Worm (Caenorhabditis elegans) whole organism, L4 larva: Measurements from ENCODE around the gene npax-4.

Source experiments
- F26F4.8 ChIP-seq: fragments of 200-800 bp; sonication (Bioruptor generic); conservative IDR thresholded peaks from 2 replicates; pipeline ENCODE4 v1.3.6; 2022; ENCODE audit warnings: missing genetic modification characterization, missing compliant biosample characterization
- T20F7.1 ChIP-seq: fragments of 200-800 bp; sonication (Bioruptor generic); optimal IDR thresholded peaks from 2 replicates; lab custom pipeline; 2018; ENCODE audit warnings: mild to moderate bottlenecking, missing genetic modification characterization, missing compliant biosample characterization
- Y48G9A.11 ChIP-seq: fragments of 200-800 bp; sonication (Bioruptor generic); IDR thresholded peaks from 2 replicates; pipeline ENCODE4 v1.3.6; 2022; ENCODE audit warnings: missing genetic modification reagents, missing genetic modification characterization, missing compliant biosample characterization
- aly-2 ChIP-seq: sonication (generic microtip); optimal IDR thresholded peaks from 2 replicates; lab custom pipeline; 2018; ENCODE audit warnings: missing biosample characterization, missing genetic modification characterization
- ceh-20 ChIP-seq: fragments of 200-800 bp; sonication (Bioruptor generic); IDR thresholded peaks from 2 replicates; pipeline ENCODE4 v1.3.6; 2022; ENCODE audit warnings: missing genetic modification reagents, missing genetic modification characterization, missing compliant biosample characterization
- ceh-28 ChIP-seq: fragments of 150-350 bp; optimal IDR thresholded peaks from 2 replicates; lab custom pipeline; 2014; ENCODE audit warnings: missing biosample characterization, missing genetic modification reagents, missing genetic modification characterization
- ceh-44 ChIP-seq: fragments of 200-800 bp; sonication (Bioruptor generic); IDR thresholded peaks from 2 replicates; pipeline ENCODE4 v1.3.6; 2022; ENCODE audit warnings: missing genetic modification reagents, missing genetic modification characterization, missing compliant biosample characterization
- daf-8 ChIP-seq: fragments of 200-800 bp; sonication (Bioruptor generic); IDR thresholded peaks from 2 replicates; pipeline ENCODE4 v1.3.6; 2022; ENCODE audit warnings: missing genetic modification characterization, missing compliant biosample characterization
- dpl-1 ChIP-seq: fragments of 150-350 bp; optimal IDR thresholded peaks from 2 replicates; lab custom pipeline; 2014; ENCODE audit warnings: missing biosample characterization, missing genetic modification reagents, missing genetic modification characterization
- egl-43 ChIP-seq: fragments of 200-800 bp; sonication (Bioruptor generic); IDR thresholded peaks from 2 replicates; pipeline ENCODE4 v1.3.6; 2022; ENCODE audit warnings: missing genetic modification reagents, missing genetic modification characterization, missing compliant biosample characterization
- hlh-30 ChIP-seq: sonication (generic microtip); optimal IDR thresholded peaks from 2 replicates; lab custom pipeline; 2017; ENCODE audit warnings: antibody characterized with exemption, mild to moderate bottlenecking, missing genetic modification characterization, missing compliant biosample characterization; ENCODE audit not compliant: insufficient read depth
- hmg-1.1 ChIP-seq: fragments of 200-800 bp; sonication (Bioruptor generic); IDR thresholded peaks from 2 replicates; pipeline ENCODE4 v1.3.6; 2022; ENCODE audit warnings: missing genetic modification reagents, missing genetic modification characterization, missing compliant biosample characterization
- jun-1 ChIP-seq: fragments of 150-350 bp; optimal IDR thresholded peaks from 2 replicates; lab custom pipeline; 2014; ENCODE audit warnings: missing biosample characterization, missing genetic modification reagents, missing genetic modification characterization
- lim-7 ChIP-seq: fragments of 200-800 bp; sonication (Bioruptor generic); IDR thresholded peaks from 2 replicates; pipeline ENCODE4 v1.3.6; 2022; ENCODE audit warnings: missing genetic modification characterization, missing compliant biosample characterization
- lin-1 ChIP-seq: fragments of 200-800 bp; sonication (Bioruptor generic); IDR thresholded peaks from 2 replicates; pipeline ENCODE4 v1.3.6; 2022; ENCODE audit warnings: missing genetic modification reagents, missing genetic modification characterization, missing compliant biosample characterization
- lir-3 ChIP-seq: sonication (generic microtip); optimal IDR thresholded peaks from 2 replicates; lab custom pipeline; 2016; ENCODE audit warnings: mild to moderate bottlenecking, missing genetic modification characterization, missing compliant biosample characterization
- madf-9 ChIP-seq: fragments of 200-800 bp; sonication (Bioruptor generic); conservative IDR thresholded peaks from 2 replicates; pipeline ENCODE4 v1.3.6; 2022; ENCODE audit warnings: missing genetic modification reagents, missing genetic modification characterization, missing compliant biosample characterization
- mdl-1 ChIP-seq, 2 experiments: fragments of 150-350 bp in 1 of 2; sonication (generic microtip) in 1 of 2; optimal IDR thresholded peaks; 2 replicates each; lab custom pipeline; 2014 to 2017; ENCODE audit warnings: missing biosample characterization in 2 of 2, missing genetic modification characterization in 2 of 2
- mep-1 ChIP-seq: fragments of 150-350 bp; sonication (generic microtip); optimal IDR thresholded peaks from 3 replicates; lab custom pipeline; 2014; ENCODE audit warnings: missing biosample characterization, missing genetic modification characterization
- mes-2 ChIP-seq: sonication (generic microtip); optimal IDR thresholded peaks from 2 replicates; lab custom pipeline; 2016; ENCODE audit warnings: missing genotype, mild to moderate bottlenecking, missing genetic modification characterization, missing compliant biosample characterization; ENCODE audit not compliant: poor library complexity, severe bottlenecking
- nhr-11 ChIP-seq: fragments of 150-350 bp; optimal IDR thresholded peaks from 2 replicates; lab custom pipeline; 2014; ENCODE audit warnings: missing biosample characterization, missing genetic modification characterization
- nhr-237 ChIP-seq: sonication (generic microtip); optimal IDR thresholded peaks from 2 replicates; lab custom pipeline; 2017; ENCODE audit warnings: missing biosample characterization, missing genetic modification characterization
- nhr-25 ChIP-seq: sonication (generic microtip); optimal IDR thresholded peaks from 2 replicates; lab custom pipeline; 2017; ENCODE audit warnings: missing genetic modification characterization, mild to moderate bottlenecking, missing compliant biosample characterization, antibody characterized with exemption, moderate library complexity, borderline replicate concordance; ENCODE audit not compliant: insufficient read depth
- nhr-28 ChIP-seq: fragments of 150-350 bp; optimal IDR thresholded peaks from 2 replicates; lab custom pipeline; 2014; ENCODE audit warnings: missing biosample characterization, missing genetic modification characterization
- nhr-41 ChIP-seq: fragments of 200-800 bp; sonication (Bioruptor generic); IDR thresholded peaks from 2 replicates; pipeline ENCODE4 v1.3.6; 2022; ENCODE audit warnings: missing genetic modification reagents, missing genetic modification characterization, missing compliant biosample characterization
- nhr-6 ChIP-seq: fragments of 150-350 bp; optimal IDR thresholded peaks from 2 replicates; lab custom pipeline; 2014; ENCODE audit warnings: missing biosample characterization, missing genetic modification characterization
- nhr-77 ChIP-seq: fragments of 150-350 bp; optimal IDR thresholded peaks from 2 replicates; lab custom pipeline; 2014; ENCODE audit warnings: missing biosample characterization, missing genetic modification characterization
- set-16 ChIP-seq: fragments of 200-800 bp; sonication (Bioruptor generic); IDR thresholded peaks from 2 replicates; pipeline ENCODE4 v1.3.6; 2022; ENCODE audit warnings: missing genetic modification reagents, missing genetic modification characterization, missing compliant biosample characterization
- skn-1 ChIP-seq: fragments of 150-350 bp; optimal IDR thresholded peaks from 2 replicates; lab custom pipeline; 2014; ENCODE audit warnings: missing biosample characterization, missing genetic modification characterization
- tag-97 ChIP-seq: fragments of 200-800 bp; sonication (Bioruptor generic); IDR thresholded peaks from 2 replicates; pipeline ENCODE4 v1.3.6; 2022; ENCODE audit warnings: missing genetic modification characterization, missing compliant biosample characterization
- tra-1 ChIP-seq: fragments of 200-800 bp; sonication (Bioruptor generic); IDR thresholded peaks from 2 replicates; pipeline ENCODE4 v1.3.6; 2022; ENCODE audit warnings: missing genetic modification reagents, missing genetic modification characterization, missing compliant biosample characterization
- unc-130 ChIP-seq: sonication (generic microtip); optimal IDR thresholded peaks from 2 replicates; lab custom pipeline; 2016; ENCODE audit warnings: missing genetic modification reagents, missing genetic modification characterization, missing compliant biosample characterization
- unc-62 ChIP-seq, 3 experiments: fragments of 150-350 bp in 1 of 3; sonication (generic microtip); optimal IDR thresholded peaks in 2 of 3; peaks in 1 of 3; 1 replicate in 1 of 3; 2 replicates in 2 of 3; lab custom pipeline; 2014 to 2017; ENCODE audit warnings: missing biosample characterization in 3 of 3, missing genetic modification characterization in 3 of 3, missing genetic modification reagents in 3 of 3, missing genotype in 1 of 3
- zip-11 ChIP-seq: fragments of 200-800 bp; sonication (Bioruptor generic); IDR thresholded peaks from 2 replicates; pipeline ENCODE4 v1.3.6; 2022; ENCODE audit warnings: missing genetic modification characterization, missing compliant biosample characterization
- ztf-11 ChIP-seq: fragments of 150-350 bp; optimal IDR thresholded peaks from 2 replicates; lab custom pipeline; 2014; ENCODE audit warnings: missing biosample characterization, missing genetic modification characterization
- ztf-7 ChIP-seq: fragments of 150-350 bp; optimal IDR thresholded peaks from 2 replicates; lab custom pipeline; 2014; ENCODE audit warnings: missing biosample characterization, missing genetic modification characterization

The npax-4 gene

ce11 chrIV:8886228-8886627 is 6.5 kb upstream of the npax-4 start, which contains the start of gene C09G9.5:
Gene C09G9.5 (plus strand): TSS chrIV:8886528.
- TF ChIP-seq nhr-77 (tag; lab: Kevin White, UChicago), result no peak
- TF ChIP-seq, all 104 proteins: peak for 0

DNA sequence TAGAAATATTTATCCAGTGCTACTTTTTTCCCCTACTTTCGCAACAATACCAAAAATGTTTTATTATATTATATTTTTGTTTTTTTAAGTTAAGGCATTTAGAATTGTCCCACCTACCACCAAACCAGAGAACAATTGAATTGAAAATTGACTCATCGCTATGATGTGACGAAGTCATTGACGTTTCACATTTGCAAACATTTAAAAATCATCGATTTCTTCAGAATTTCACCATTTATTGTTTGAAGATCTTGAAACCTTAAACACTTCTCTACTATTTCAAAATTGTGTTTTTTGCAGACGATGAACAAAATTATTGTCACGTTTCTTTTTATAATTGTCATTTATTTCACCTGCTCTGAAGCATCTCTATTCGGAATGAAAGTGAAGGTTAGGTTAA is 1.5 kb upstream of the npax-4 start, which contains the start of gene C09G9.8:
Gene C09G9.8, plus strand, starts transcription at position 301 of the 400 bp plus-strand sequence.
- TF ChIP-seq ceh-44 (no peak), unc-62 (GFP tag; optimal IDR thresholded peaks at IDR 0.05 in 1 of 2; lab: Kevin White, UChicago) (no peak), unc-62 (tag; optimal IDR thresholded peaks at IDR 0.05; lab: Kevin White, UChicago) (no peak), lir-3 (no peak), nhr-237 (tag; lab: Kevin White, UChicago) (no peak), mep-1 (tag; lab: Kevin White, UChicago) (no peak), ztf-11 (tag; lab: Kevin White, UChicago) (no peak), nhr-25 (tag; lab: Kevin White, UChicago) (no peak), ceh-28 (tag; lab: Kevin White, UChicago) (no peak), mdl-1 (tag; optimal IDR thresholded peaks at IDR 0.05; lab: Kevin White, UChicago) (no peak), lin-1 (GFP tag; lab: Robert Waterston, UW) (no peak), jun-1 (tag; lab: Kevin White, UChicago) (no peak), ztf-7 (tag; lab: Kevin White, UChicago) (no peak), nhr-41 (no peak), daf-8 (GFP tag; lab: Robert Waterston, UW) (no peak), nhr-28 (tag; lab: Kevin White, UChicago) (no peak), ceh-20 (GFP tag; lab: Robert Waterston, UW) (no peak), hmg-1.1 (GFP tag; lab: Robert Waterston, UW) (no peak), nhr-11 (tag; lab: Kevin White, UChicago) (no peak), tra-1 (GFP tag; lab: Robert Waterston, UW) (no peak), nhr-6 (tag; lab: Kevin White, UChicago) (no peak)

ce11 chrIV:8873847-8874246 is 5.9 kb downstream of the npax-4 start, which contains the start of gene hdl-2:
Gene hdl-2 (plus strand): TSS chrIV:8874147.
- TF ChIP-seq ztf-11 (tag; lab: Kevin White, UChicago), result no peak
- TF ChIP-seq ceh-20 (GFP tag; lab: Robert Waterston, UW), result no peak
- TF ChIP-seq unc-62 (GFP tag; optimal IDR thresholded peaks at IDR 0.05 in 1 of 2; lab: Kevin White, UChicago), result peak in 1 of 2 experiments; percentile 23
- no peak for TF ChIP-seq unc-62 (tag; optimal IDR thresholded peaks at IDR 0.05; lab: Kevin White, UChicago)

DNA sequence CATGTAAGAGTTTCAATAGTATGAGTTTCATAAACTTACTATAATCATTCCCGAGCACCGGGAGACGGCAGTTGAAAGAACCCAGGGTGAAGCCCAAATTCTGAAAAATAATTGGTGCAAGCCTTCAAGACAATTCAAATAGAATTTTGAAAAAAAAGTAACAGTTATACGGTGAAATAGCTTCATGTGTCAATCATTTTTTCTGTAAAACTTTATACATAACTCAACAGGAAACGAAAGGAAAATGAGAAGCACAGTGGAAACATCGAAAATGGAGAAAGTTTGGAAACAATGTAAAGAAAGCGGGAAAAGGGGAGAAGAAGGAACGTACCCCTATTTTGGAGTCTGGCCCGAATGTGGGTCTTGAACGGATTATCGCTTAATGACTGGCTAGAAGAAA is 6.8 kb downstream of the npax-4 start, which contains the start of gene C09G9.3:
Gene C09G9.3, minus strand, starts transcription at position 101 of the 400 bp plus-strand sequence.
- TF ChIP-seq tag-97 (GFP tag; lab: Robert Waterston, UW), result no peak
- TF ChIP-seq set-16 (GFP tag; lab: Robert Waterston, UW), result no peak
- TF ChIP-seq zip-11, result no peak
- no peak for TF ChIP-seq madf-9
- no peak for TF ChIP-seq skn-1 (tag; lab: Kevin White, UChicago)
- TF ChIP-seq F26F4.8 (GFP tag; lab: Robert Waterston, UW), result no peak
- TF ChIP-seq aly-2 (tag; lab: Kevin White, UChicago), result no peak
- no peak for TF ChIP-seq jun-1 (tag; lab: Kevin White, UChicago)
- no peak for TF ChIP-seq lir-3
- TF ChIP-seq lim-7 (GFP tag; lab: Robert Waterston, UW), result no peak
- no peak for TF ChIP-seq hlh-30
- TF ChIP-seq nhr-237 (tag; lab: Kevin White, UChicago), result no peak
- no peak for TF ChIP-seq egl-43 (GFP tag; lab: Robert Waterston, UW)

DNA sequence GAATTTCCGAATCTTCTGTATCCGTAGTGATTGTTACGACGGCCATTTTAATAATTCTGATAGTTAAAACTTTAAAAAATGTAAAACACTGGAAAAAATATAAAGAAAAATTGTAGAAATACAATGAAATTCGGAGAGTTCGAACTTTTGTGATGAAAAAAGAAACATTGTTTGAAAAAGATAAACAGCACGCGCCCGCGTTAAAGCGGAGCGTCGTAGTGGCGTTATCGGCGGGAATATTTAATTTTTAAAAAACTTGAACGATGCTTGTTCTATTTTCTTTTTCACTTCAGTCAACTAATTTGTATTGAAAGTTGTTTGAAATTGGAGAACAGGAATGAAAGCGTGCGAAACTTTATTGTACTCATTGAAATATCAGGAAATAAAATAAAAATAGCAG is 10.1 kb downstream of the npax-4 start, which contains the start of gene npp-23:
Gene npp-23, minus strand, starts transcription at position 56 of the 400 bp plus-strand sequence.
- no peak for TF ChIP-seq unc-130 (GFP tag; lab: Kevin White, UChicago)
- TF ChIP-seq mes-2 (tag; lab: Kevin White, UChicago), result peak; percentile 62
- TF ChIP-seq Y48G9A.11 (GFP tag; lab: Robert Waterston, UW), result peak; percentile 89
- TF ChIP-seq jun-1 (tag; lab: Kevin White, UChicago), result no peak
- peak in 1 of 2 experiments; percentile 4 for TF ChIP-seq mdl-1 (tag; optimal IDR thresholded peaks at IDR 0.05; lab: Kevin White, UChicago)
- TF ChIP-seq hlh-30, result peak; percentile 46
- no peak for TF ChIP-seq set-16 (GFP tag; lab: Robert Waterston, UW)
- peak; percentile 95 for TF ChIP-seq dpl-1 (GFP tag; lab: Kevin White, UChicago)
- peak; percentile 96 for TF ChIP-seq T20F7.1 (GFP tag; lab: Kevin White, UChicago)
